Fruit fly (Drosophila melanogaster) Kc167 (cell line): Measurements from ENCODE around the gene CG13026.

Source experiments
- Myc ChIP-seq: fragments of >200 bp; optimal IDR thresholded peaks from 2 replicates; lab custom pipeline; 2017; ENCODE audit warnings: missing external identifiers
- Sin3A ChIP-seq: fragments of >200 bp; optimal IDR thresholded peaks from 2 replicates; lab custom pipeline; 2018; ENCODE audit warnings: missing external identifiers
- h ChIP-seq: fragments of >200 bp; optimal IDR thresholded peaks from 3 replicates; lab custom pipeline; 2018; ENCODE audit warnings: missing external identifiers
- insv ChIP-seq: fragments of >200 bp; optimal IDR thresholded peaks from 3 replicates; lab custom pipeline; 2018; ENCODE audit warnings: missing external identifiers
- psq ChIP-seq: fragments of >200 bp; optimal IDR thresholded peaks from 2 replicates; lab custom pipeline; 2017; ENCODE audit warnings: missing external identifiers
- ttk ChIP-seq: sonication (Bioruptor generic); optimal IDR thresholded peaks from 2 replicates; lab custom pipeline; 2017; ENCODE audit warnings: missing external identifiers

The CG13026 gene

DNA sequence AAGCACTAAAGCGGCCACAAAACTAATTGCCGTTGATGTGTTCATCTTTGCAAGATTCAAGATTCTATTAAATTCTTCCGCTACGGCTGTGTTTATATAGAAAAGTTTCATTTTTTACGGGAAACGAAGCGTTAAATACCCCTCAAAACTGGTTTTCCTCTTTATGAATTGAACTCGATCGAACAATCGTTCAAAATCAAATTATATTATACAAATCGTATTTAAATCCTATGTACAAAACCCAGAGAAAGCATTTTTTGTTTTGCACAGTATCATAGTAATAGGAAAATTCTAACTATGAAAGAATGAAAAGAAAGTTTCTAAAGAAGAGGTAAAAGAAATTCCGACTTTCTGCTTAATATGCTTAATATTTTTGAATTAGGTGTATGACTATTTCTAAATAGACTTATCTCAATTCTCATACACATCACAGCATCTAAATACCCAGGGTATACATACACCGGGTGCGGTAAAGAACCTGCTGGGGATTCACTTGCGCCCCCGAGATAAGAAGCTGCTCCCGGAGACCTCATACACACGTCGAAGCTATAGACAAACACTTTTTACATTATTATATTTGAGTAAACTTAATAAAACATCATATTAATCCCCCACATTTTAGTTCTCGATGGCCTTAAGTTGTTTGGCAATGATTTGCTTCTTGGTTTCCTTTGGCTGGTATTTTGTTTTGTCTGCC, 2.1 kb upstream of the CG13026 start, which contains the start of gene PGRP-SB1:
TSS of gene PGRP-SB1 (minus strand) at position 51 of the 697 bp plus-strand sequence.
- TF ChIP-seq Myc (lab: Kevin White, UChicago) (no peak), psq (lab: Kevin White, UChicago) (no peak), Sin3A (lab: Kevin White, UChicago) (no peak), ttk (lab: Kevin White, UChicago) (no peak), insv (lab: Kevin White, UChicago) (no peak), h (no peak)

DNA sequence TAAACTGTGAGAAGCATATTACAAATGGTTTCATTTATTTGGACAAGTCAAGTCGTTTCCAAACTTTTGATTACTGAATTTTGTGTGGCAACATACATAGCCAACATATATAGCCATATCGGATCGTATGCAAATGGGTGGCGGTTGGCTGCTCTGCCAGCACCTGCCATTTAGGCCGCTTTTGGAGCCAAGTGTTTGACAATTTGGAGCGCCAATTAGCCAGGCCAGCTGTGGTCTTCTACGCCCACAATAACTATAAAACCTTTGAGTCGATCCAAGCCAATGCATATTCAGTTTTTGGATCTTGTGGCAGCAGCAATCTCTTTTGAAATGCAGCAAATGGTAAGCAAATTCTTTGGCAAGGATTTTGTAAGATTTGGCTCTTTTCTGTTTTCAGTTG, 1.4 kb downstream of the CG13026 start, which contains the start of gene CG13031:
TSS of gene CG13031 (plus strand) at position 301 of the 400 bp plus-strand sequence.
- TF ChIP-seq ttk (lab: Kevin White, UChicago), result no peak
- no peak for TF ChIP-seq insv (lab: Kevin White, UChicago)
- TF ChIP-seq psq (lab: Kevin White, UChicago), result no peak
- TF ChIP-seq Sin3A (lab: Kevin White, UChicago), result no peak
- no peak for TF ChIP-seq Myc (lab: Kevin White, UChicago)
- TF ChIP-seq h, result no peak

DNA sequence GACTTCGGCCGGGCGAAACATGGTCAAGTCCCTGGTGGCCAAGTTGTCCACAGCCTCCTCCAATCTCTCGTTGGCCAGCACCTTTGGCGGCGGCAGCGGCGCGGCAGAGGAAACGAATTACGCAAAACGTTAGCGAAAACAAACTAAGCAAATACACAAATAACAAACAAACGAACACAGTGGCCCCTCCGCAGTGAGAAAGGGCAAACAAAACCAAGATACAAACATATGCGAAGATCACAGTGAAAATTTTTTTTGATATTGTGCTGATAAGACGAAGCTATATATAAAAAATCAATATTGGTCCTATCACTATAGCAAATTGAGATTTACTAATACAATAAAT, 11.8 kb downstream of the CG13026 start:
- no peak for TF ChIP-seq Myc (lab: Kevin White, UChicago)
- no peak for TF ChIP-seq h
- TF ChIP-seq psq (lab: Kevin White, UChicago), result no peak
- TF ChIP-seq Sin3A (lab: Kevin White, UChicago), result no peak
- no peak for TF ChIP-seq ttk (lab: Kevin White, UChicago)
- TF ChIP-seq insv (lab: Kevin White, UChicago), result no peak

DNA sequence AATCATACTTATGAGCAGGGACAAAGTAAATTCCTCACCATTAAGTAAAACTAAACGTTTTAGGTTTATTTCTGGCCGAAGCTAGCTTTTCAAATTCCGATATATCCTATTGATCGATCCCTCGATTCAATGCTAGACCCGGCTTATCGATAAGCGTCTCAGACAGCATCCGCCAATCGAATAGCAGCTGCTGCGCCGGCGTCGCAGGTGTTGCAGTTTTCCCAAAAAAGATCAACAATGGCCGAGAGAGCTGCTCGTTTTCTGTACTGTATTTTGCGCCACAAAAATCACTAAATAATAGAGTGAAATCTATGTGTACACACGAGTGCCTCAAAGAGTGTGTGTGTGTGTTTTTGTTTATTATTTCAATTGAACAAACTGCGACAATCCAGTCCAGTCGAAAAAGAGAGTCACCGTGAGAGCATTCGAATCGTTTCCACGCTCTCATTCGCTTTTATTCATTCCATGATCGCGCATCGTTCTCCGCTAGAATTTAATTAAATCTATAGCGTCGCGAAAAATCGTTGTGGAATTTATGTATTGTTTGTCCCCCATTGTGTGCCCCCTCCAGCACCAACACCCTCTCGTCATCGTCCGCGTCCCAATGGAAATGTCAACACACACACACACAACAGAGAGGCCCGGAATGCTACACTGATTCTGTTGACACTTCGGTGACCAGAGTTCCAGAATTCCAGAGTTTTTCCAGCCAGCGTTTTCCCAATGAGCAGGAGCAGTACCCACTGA, 12.3 kb downstream of the CG13026 start:
- no peak for TF ChIP-seq insv (lab: Kevin White, UChicago)
- TF ChIP-seq ttk (lab: Kevin White, UChicago), result no peak
- TF ChIP-seq psq (lab: Kevin White, UChicago), result no peak
- TF ChIP-seq h, result no peak
- TF ChIP-seq Myc (lab: Kevin White, UChicago), result no peak
- no peak for TF ChIP-seq Sin3A (lab: Kevin White, UChicago)

DNA sequence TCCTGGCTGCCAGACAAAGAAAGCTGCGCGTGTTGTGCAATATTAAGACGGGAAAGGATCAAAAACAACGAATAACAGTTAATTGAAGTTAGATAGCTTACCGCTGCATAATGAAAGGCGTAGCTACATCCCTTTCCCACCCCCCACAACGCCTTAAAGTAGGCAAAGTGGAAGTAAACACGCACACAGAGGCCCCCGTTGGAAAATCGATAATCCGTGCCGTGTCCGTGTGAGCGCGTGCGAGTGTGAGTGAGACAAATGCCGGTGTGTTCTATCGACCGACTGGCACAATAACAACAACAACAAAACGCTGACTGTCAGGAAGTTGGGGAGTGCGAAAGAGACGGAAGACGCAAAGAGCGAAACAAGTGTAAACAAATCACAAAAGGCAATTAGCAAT, 13.6 kb downstream of the CG13026 start:
- no peak for TF ChIP-seq Sin3A (lab: Kevin White, UChicago)
- no peak for TF ChIP-seq psq (lab: Kevin White, UChicago)
- no peak for TF ChIP-seq Myc (lab: Kevin White, UChicago)
- no peak for TF ChIP-seq ttk (lab: Kevin White, UChicago)
- TF ChIP-seq insv (lab: Kevin White, UChicago), result no peak
- no peak for TF ChIP-seq h

DNA sequence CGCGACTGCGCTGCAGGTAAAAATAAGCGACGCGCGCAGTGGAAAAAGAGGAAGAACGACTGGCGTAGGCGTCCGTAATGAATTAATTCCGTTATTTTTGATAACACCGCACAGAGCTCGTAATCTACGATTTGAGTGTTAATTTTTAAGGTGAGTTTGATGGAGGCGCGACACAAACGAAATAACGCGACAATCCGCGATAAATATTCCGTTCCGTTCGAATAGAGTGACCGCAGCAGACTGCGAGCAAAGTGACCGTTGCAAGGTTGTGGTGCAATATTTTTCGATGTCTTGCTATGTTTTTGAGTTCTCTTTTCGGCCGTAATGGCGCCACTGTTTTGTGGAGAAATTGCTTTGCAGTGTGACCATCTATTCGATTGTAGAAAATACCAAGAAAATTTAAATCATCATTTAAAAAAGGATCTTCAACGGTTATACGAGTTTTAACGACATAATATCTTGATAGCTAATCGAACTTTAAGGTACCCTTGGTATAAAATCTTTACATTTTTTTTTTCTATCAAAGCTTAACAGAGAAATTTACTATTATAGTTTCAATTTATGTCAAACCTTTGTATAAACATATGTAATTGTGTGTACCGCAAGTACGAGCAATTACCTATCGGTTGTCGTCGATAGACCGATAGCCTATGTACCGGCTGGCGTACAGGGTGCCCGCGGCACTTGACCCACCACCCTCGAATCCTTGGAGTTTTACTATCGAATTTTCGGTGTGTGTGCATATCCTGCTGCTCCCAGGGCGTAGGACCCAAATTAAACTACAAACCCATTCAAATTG, 14.3 kb downstream of the CG13026 start, which contains the start of the genes CG43954, Lasp and Dab:
TSS of gene CG43954 (minus strand) at position 248 of the 799 bp plus-strand sequence.
TSS of gene Lasp (minus strand) at position 248 of the 799 bp plus-strand sequence.
TSS of gene Dab (plus strand) at position 697 of the 799 bp plus-strand sequence.
- no peak for TF ChIP-seq h
- no peak for TF ChIP-seq Myc (lab: Kevin White, UChicago)
- no peak for TF ChIP-seq insv (lab: Kevin White, UChicago)

DNA sequence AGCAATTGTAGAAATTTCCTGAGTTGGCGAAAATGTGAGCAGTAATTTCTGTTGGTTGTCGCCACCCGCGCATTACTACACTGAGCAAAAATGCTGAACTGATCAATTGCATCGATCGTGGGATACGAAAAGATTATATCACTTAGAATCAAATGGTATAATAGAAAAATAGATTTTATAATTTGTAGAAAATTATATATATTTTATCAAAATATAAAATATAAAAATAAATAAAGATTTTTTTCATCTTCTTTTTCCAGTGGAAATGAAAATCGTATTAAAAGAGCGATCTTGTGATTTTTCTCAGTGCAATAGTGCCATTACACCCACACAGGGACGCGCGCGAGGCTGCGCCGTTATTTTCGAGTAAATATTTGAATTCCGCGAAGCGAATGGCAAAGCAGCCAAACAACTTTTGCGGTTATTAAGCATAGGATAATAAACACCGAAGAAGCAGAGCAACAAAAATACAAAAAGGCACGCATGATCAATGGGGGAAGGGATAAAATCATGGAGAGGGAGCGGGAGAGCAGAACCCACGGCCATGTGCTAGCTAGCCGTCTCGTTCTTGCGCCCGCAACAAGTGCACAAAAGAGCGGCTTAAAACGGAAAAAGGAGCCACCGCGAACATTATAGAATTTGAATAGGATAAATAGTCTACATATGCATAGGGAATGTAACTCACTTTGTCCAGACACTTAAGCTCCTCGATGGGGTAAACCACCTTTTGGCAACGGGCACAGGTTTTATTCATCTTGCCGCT, 15.5 kb downstream of the CG13026 start:
- TF ChIP-seq Myc (lab: Kevin White, UChicago), result no peak
- TF ChIP-seq ttk (lab: Kevin White, UChicago), result no peak
- TF ChIP-seq Sin3A (lab: Kevin White, UChicago), result no peak
- no peak for TF ChIP-seq insv (lab: Kevin White, UChicago)
- no peak for TF ChIP-seq psq (lab: Kevin White, UChicago)
- no peak for TF ChIP-seq h

DNA sequence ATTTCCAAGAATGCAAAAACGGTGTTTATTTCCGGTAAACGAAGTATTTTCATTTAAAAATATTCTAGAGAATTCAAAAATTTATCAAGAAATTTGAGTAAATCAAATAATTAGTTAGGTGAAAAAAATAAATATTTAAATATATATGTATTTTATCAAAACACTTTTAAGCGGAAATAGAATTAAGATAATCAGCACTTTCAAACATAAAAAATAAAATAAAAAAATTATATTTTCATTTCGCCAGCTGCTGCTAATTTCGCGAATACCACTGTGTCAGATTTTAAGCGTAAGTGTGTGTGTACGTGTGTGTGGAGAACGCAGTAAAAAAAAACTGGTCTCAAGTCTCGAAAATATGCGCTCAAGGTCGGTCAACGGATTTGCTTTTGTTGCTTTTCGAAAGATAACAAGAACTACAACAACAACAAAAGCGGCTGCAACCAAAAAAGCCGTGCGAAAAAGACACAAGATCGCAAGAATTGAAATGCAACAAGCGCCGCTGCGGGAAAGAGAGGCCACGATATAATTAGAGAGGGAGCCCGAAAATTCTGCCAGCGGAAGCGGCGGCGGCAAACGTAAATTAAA, 16.2 kb downstream of the CG13026 start:
- TF ChIP-seq insv (lab: Kevin White, UChicago), result no peak
- no peak for TF ChIP-seq psq (lab: Kevin White, UChicago)
- TF ChIP-seq ttk (lab: Kevin White, UChicago), result no peak
- no peak for TF ChIP-seq Sin3A (lab: Kevin White, UChicago)
- TF ChIP-seq Myc (lab: Kevin White, UChicago), result no peak
- TF ChIP-seq h, result no peak

DNA sequence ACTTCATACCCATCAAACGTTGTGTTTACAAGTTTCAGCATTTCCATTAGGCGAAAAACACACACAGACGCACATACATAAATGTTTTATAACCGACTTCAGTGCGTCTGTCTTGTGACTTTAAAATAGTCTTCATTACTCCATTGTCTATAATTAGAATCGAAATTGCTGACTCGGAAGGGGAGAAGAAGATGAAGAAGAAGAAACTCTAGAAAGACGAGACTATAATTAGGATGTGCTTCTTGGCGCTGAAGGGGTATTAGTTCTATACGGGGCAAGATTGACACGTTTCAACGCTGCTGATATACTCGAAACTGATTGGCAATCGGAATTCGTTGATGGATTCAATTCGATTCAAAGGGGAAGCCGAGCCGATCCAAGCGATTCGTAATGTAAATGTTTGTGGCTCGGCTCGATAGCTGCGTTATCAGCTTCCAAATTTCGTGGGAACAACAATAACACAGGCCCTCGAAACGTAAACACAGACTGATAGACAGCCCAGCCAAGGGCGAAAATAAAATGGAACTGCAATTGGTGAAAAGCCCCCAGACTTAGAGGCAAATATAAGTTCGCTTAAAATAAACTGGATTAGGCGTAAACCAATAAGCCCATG, 17.1 kb downstream of the CG13026 start:
- no peak for TF ChIP-seq h
- TF ChIP-seq Sin3A (lab: Kevin White, UChicago), result no peak
- TF ChIP-seq Myc (lab: Kevin White, UChicago), result no peak
- no peak for TF ChIP-seq psq (lab: Kevin White, UChicago)
- TF ChIP-seq insv (lab: Kevin White, UChicago), result no peak
- TF ChIP-seq ttk (lab: Kevin White, UChicago), result no peak

DNA sequence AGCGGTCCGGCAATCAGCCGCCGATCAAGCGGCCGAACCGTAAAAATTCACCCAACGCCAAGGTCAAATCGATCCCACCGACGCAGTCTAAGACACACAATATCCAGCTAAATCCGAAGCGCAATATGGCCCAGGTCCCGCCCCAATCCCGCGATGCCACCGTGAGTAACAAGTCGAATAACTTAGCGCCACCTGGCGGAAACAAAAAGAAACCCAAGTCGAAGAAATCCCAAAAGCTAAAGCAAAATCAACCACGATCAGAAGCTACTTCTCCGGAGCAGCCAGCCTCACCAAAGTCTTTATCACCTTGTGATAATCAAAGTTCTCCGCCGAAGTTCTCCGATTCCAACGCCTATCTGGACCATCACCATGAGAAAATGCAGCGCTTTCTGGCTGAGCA, 20.3 kb downstream of the CG13026 start:
- TF ChIP-seq insv (lab: Kevin White, UChicago) (no peak), psq (lab: Kevin White, UChicago) (no peak), ttk (lab: Kevin White, UChicago) (no peak), Myc (lab: Kevin White, UChicago) (no peak), Sin3A (lab: Kevin White, UChicago) (no peak), h (no peak)
